Fruit fly (Drosophila melanogaster) whole organism, embryonic: Measurements from ENCODE around the gene CG5968.
A peak's percentile ranks its signal among the peaks of the same experiment; 100 is the strongest.

ENCODE experiments used
- Ada2b ChIP-seq: fragments of 200-800 bp; sonication (Bioruptor generic); IDR thresholded peaks from 2 replicates; pipeline ENCODE4 v1.3.6; 2022; ENCODE audit warnings: missing biosample characterization, missing genetic modification characterization
- Aef1 ChIP-seq: fragments of 200-800 bp; sonication (Bioruptor generic); IDR thresholded peaks from 3 replicates; pipeline ENCODE4 v1.3.6; 2022; ENCODE audit warnings: missing biosample characterization, missing genetic modification characterization
- Atf3 ChIP-seq: fragments of 200-800 bp; sonication (Bioruptor generic); optimal IDR thresholded peaks from 3 replicates; lab custom pipeline; 2016; ENCODE audit warnings: missing biosample characterization, missing genetic modification characterization
- Bteb2 ChIP-seq: fragments of 200-800 bp; sonication (Bioruptor generic); optimal IDR thresholded peaks from 2 replicates; lab custom pipeline; 2016; ENCODE audit warnings: missing biosample characterization, missing genetic modification characterization
- CG10366 ChIP-seq: fragments of 200-800 bp; sonication (Bioruptor generic); IDR thresholded peaks from 2 replicates; pipeline ENCODE4 v1.3.6; 2022; ENCODE audit warnings: missing biosample characterization, missing genetic modification characterization
- CG10431 ChIP-seq: fragments of 200-800 bp; sonication (Bioruptor generic); optimal IDR thresholded peaks from 3 replicates; lab custom pipeline; 2018; ENCODE audit warnings: missing biosample characterization, mild to moderate bottlenecking, missing genetic modification characterization
- CG12744 ChIP-seq: fragments of 200-800 bp; sonication (Bioruptor generic); optimal IDR thresholded peaks from 2 replicates; lab custom pipeline; 2016; ENCODE audit warnings: missing biosample characterization, missing genetic modification characterization
- CG14667 ChIP-seq: fragments of 200-800 bp; sonication (Bioruptor generic); IDR thresholded peaks from 2 replicates; pipeline ENCODE4 v1.3.6; 2022; ENCODE audit warnings: missing biosample characterization, missing genetic modification characterization
- CG15479 ChIP-seq: fragments of 200-800 bp; sonication (Bioruptor generic); optimal IDR thresholded peaks from 3 replicates; lab custom pipeline; 2019; ENCODE audit warnings: missing biosample characterization, mild to moderate bottlenecking, missing genetic modification characterization, moderate library complexity
- CG1647 ChIP-seq: fragments of 200-800 bp; sonication (Bioruptor generic); optimal IDR thresholded peaks from 3 replicates; lab custom pipeline; 2016; ENCODE audit warnings: missing biosample characterization, missing genetic modification characterization
- CG18011 ChIP-seq: fragments of 200-800 bp; sonication (Bioruptor generic); optimal IDR thresholded peaks from 2 replicates; lab custom pipeline; 2017; ENCODE audit warnings: missing biosample characterization, missing genetic modification characterization, mild to moderate bottlenecking, moderate library complexity, missing genotype
- CG18764 ChIP-seq: fragments of 200-800 bp; sonication (Bioruptor generic); optimal IDR thresholded peaks from 3 replicates; lab custom pipeline; 2016; ENCODE audit warnings: missing biosample characterization, missing genetic modification characterization
- CG3847 ChIP-seq: fragments of 200-800 bp; sonication (Bioruptor generic); IDR thresholded peaks from 2 replicates; pipeline ENCODE4 v1.3.6; 2022; ENCODE audit warnings: missing biosample characterization, missing genetic modification characterization
- CG4360 ChIP-seq: fragments of 200-800 bp; sonication (Bioruptor generic); IDR thresholded peaks from 2 replicates; pipeline ENCODE4 v1.3.6; 2022; ENCODE audit warnings: missing biosample characterization, missing genetic modification characterization
- CG43689 ChIP-seq: fragments of 200-800 bp; sonication (Bioruptor generic); IDR thresholded peaks from 2 replicates; pipeline ENCODE4 v1.3.6; 2022; ENCODE audit warnings: missing biosample characterization, missing genetic modification characterization
- CG4854 ChIP-seq: fragments of 200-800 bp; sonication (Bioruptor generic); optimal IDR thresholded peaks from 2 replicates; lab custom pipeline; 2016; ENCODE audit warnings: missing biosample characterization, missing genetic modification characterization, inconsistent platforms
- CG5953 ChIP-seq: fragments of 200-800 bp; sonication (Bioruptor generic); IDR thresholded peaks from 2 replicates; pipeline ENCODE4 v1.3.6; 2022; ENCODE audit warnings: missing biosample characterization, missing genetic modification characterization
- CG6254 ChIP-seq: fragments of 200-800 bp; sonication (Bioruptor generic); optimal IDR thresholded peaks from 3 replicates; lab custom pipeline; 2017; ENCODE audit warnings: mild to moderate bottlenecking, missing biosample characterization, missing genetic modification reagents, missing genetic modification characterization
- CG7963 ChIP-seq: fragments of 200-800 bp; sonication (Bioruptor generic); IDR thresholded peaks from 3 replicates; pipeline ENCODE4 v1.3.6; 2022; ENCODE audit warnings: missing biosample characterization, missing genetic modification characterization; ENCODE audit not compliant: partially characterized antibody
- CG8478 ChIP-seq: fragments of >200 bp; optimal IDR thresholded peaks from 2 replicates; lab custom pipeline; 2018
- CG8765 ChIP-seq: fragments of 200-800 bp; sonication (Bioruptor generic); IDR thresholded peaks from 2 replicates; pipeline ENCODE4 v1.3.6; 2022; ENCODE audit warnings: missing biosample characterization, missing genetic modification characterization
- CG8944 ChIP-seq: fragments of 200-800 bp; sonication (Bioruptor generic); optimal IDR thresholded peaks from 3 replicates; lab custom pipeline; 2016; ENCODE audit warnings: missing biosample characterization, missing genetic modification characterization
- CG9727 ChIP-seq: fragments of 200-800 bp; sonication (Bioruptor generic); optimal IDR thresholded peaks from 3 replicates; lab custom pipeline; 2017; ENCODE audit warnings: missing biosample characterization, mild to moderate bottlenecking, missing genetic modification characterization
- GATAe ChIP-seq: fragments of 200-800 bp; sonication (Bioruptor generic); conservative IDR thresholded peaks from 2 replicates; pipeline ENCODE4 v1.3.6; 2022; ENCODE audit warnings: missing biosample characterization, missing genetic modification characterization
- H2.0 ChIP-seq: fragments of 200-800 bp; sonication (Bioruptor generic); IDR thresholded peaks from 2 replicates; pipeline ENCODE4 v1.3.6; 2022; ENCODE audit warnings: missing biosample characterization, missing genetic modification characterization
- HmgZ ChIP-seq: fragments of 200-800 bp; sonication (Bioruptor generic); optimal IDR thresholded peaks from 2 replicates; lab custom pipeline; 2018; ENCODE audit warnings: missing biosample characterization, mild to moderate bottlenecking, missing genetic modification characterization
- Hmx ChIP-seq: fragments of 200-800 bp; sonication (Bioruptor generic); optimal IDR thresholded peaks from 2 replicates; lab custom pipeline; 2016; ENCODE audit warnings: missing biosample characterization, missing genetic modification characterization
- Hr3 ChIP-seq: fragments of 200-800 bp; sonication (Bioruptor generic); optimal IDR thresholded peaks from 3 replicates; lab custom pipeline; 2016; ENCODE audit warnings: missing biosample characterization, missing genetic modification characterization
- Jarid2 ChIP-seq: fragments of 200-800 bp; sonication (Bioruptor generic); optimal IDR thresholded peaks from 3 replicates; lab custom pipeline; 2017; ENCODE audit warnings: mild to moderate bottlenecking, missing biosample characterization, missing genetic modification reagents, missing genetic modification characterization
- Oli ChIP-seq: fragments of 200-800 bp; sonication (Bioruptor generic); optimal IDR thresholded peaks from 2 replicates; lab custom pipeline; 2018; ENCODE audit warnings: missing biosample characterization, mild to moderate bottlenecking, missing genetic modification characterization, moderate library complexity
- Pdp1 ChIP-seq, 2 experiments: fragments of 200-800 bp; sonication (Bioruptor generic); optimal IDR thresholded peaks; 3 replicates each; lab custom pipeline; 2016; ENCODE audit warnings: missing biosample characterization in 2 of 2, missing genetic modification characterization in 2 of 2, mild to moderate bottlenecking in 1 of 2, moderate library complexity in 1 of 2
- Side ChIP-seq: fragments of 200-800 bp; sonication (Bioruptor generic); optimal IDR thresholded peaks from 2 replicates; lab custom pipeline; 2016; ENCODE audit warnings: missing biosample characterization, missing genetic modification characterization
- Ssrp ChIP-seq: fragments of 200-800 bp; sonication (Bioruptor generic); optimal IDR thresholded peaks from 2 replicates; lab custom pipeline; 2018; ENCODE audit warnings: missing biosample characterization, mild to moderate bottlenecking, missing genetic modification characterization, moderate library complexity
- cas ChIP-seq: fragments of 200-800 bp; sonication (Bioruptor generic); IDR thresholded peaks from 2 replicates; pipeline ENCODE4 v1.3.6; 2022; ENCODE audit warnings: missing biosample characterization, missing genetic modification characterization
- crc ChIP-seq: fragments of 200-800 bp; sonication (Bioruptor generic); optimal IDR thresholded peaks from 2 replicates; lab custom pipeline; 2016; ENCODE audit warnings: missing biosample characterization, missing genetic modification characterization
- crol ChIP-seq: fragments of 200-800 bp; sonication (Bioruptor generic); IDR thresholded peaks from 2 replicates; pipeline ENCODE4 v1.3.6; 2022; ENCODE audit warnings: missing biosample characterization, missing genetic modification characterization
- ems ChIP-seq: fragments of 200-800 bp; sonication (Bioruptor generic); optimal IDR thresholded peaks from 3 replicates; lab custom pipeline; 2016; ENCODE audit warnings: missing biosample characterization, missing genetic modification characterization
- gcm ChIP-seq: fragments of 200-800 bp; sonication (Bioruptor generic); optimal IDR thresholded peaks from 2 replicates; lab custom pipeline; 2019; ENCODE audit warnings: missing biosample characterization, mild to moderate bottlenecking, missing genetic modification characterization, moderate library complexity
- gsb ChIP-seq: fragments of 200-800 bp; sonication (Bioruptor generic); IDR thresholded peaks from 2 replicates; pipeline ENCODE4 v1.3.6; 2022; ENCODE audit warnings: missing biosample characterization, missing genetic modification characterization
- kni ChIP-seq: fragments of 200-800 bp; sonication (Bioruptor generic); optimal IDR thresholded peaks from 3 replicates; lab custom pipeline; 2017; ENCODE audit warnings: mild to moderate bottlenecking, missing biosample characterization, missing genetic modification reagents, missing genetic modification characterization
- org-1 ChIP-seq: fragments of 200-800 bp; sonication (Bioruptor generic); optimal IDR thresholded peaks from 2 replicates; lab custom pipeline; 2017; ENCODE audit warnings: missing biosample characterization, missing genetic modification characterization
- otp ChIP-seq: fragments of 200-800 bp; sonication (Bioruptor generic); IDR thresholded peaks from 3 replicates; pipeline ENCODE4, ENCODE4 v1.3.6; 2022; ENCODE audit warnings: missing biosample characterization, missing genetic modification characterization
- pb ChIP-seq: fragments of 200-800 bp; sonication (Bioruptor generic); optimal IDR thresholded peaks from 3 replicates; lab custom pipeline; 2016; ENCODE audit warnings: missing biosample characterization, missing genetic modification characterization
- pho ChIP-seq: fragments of 200-800 bp; sonication (Bioruptor generic); optimal IDR thresholded peaks from 2 replicates; lab custom pipeline; 2016; ENCODE audit warnings: missing biosample characterization, missing genetic modification characterization
- prd ChIP-seq, 3 experiments: fragments of >200 bp in 2 of 3; fragments of 200-800 bp in 1 of 3; sonication (Bioruptor generic) in 1 of 3; optimal IDR thresholded peaks in 2 of 3; IDR thresholded peaks in 1 of 3; 2 replicates in 2 of 3; 3 replicates in 1 of 3; pipeline versions ENCODE4 v1.3.6 to Lab custom; 2017 to 2022; ENCODE audit warnings: missing biosample characterization in 1 of 3, missing genetic modification characterization in 1 of 3
- pum ChIP-seq: fragments of 200-800 bp; sonication (Bioruptor generic); optimal IDR thresholded peaks from 2 replicates; lab custom pipeline; 2016; ENCODE audit warnings: missing biosample characterization, missing genetic modification characterization
- rib ChIP-seq: fragments of 200-800 bp; sonication (Bioruptor generic); IDR thresholded peaks from 2 replicates; pipeline ENCODE4 v1.3.6; 2022; ENCODE audit warnings: missing biosample characterization, missing genetic modification characterization
- slou ChIP-seq: fragments of 200-800 bp; sonication (Bioruptor generic); optimal IDR thresholded peaks from 3 replicates; lab custom pipeline; 2016; ENCODE audit warnings: missing biosample characterization, missing genetic modification characterization
- sr ChIP-seq: fragments of 200-800 bp; sonication (Bioruptor generic); IDR thresholded peaks from 3 replicates; pipeline ENCODE4 v1.3.6; 2022; ENCODE audit warnings: missing biosample characterization, missing genetic modification characterization
- ssp ChIP-seq: fragments of 200-800 bp; sonication (Bioruptor generic); IDR thresholded peaks from 2 replicates; pipeline ENCODE4 v1.3.6; 2022; ENCODE audit warnings: missing biosample characterization, missing genetic modification characterization

The CG5968 gene

DNA sequence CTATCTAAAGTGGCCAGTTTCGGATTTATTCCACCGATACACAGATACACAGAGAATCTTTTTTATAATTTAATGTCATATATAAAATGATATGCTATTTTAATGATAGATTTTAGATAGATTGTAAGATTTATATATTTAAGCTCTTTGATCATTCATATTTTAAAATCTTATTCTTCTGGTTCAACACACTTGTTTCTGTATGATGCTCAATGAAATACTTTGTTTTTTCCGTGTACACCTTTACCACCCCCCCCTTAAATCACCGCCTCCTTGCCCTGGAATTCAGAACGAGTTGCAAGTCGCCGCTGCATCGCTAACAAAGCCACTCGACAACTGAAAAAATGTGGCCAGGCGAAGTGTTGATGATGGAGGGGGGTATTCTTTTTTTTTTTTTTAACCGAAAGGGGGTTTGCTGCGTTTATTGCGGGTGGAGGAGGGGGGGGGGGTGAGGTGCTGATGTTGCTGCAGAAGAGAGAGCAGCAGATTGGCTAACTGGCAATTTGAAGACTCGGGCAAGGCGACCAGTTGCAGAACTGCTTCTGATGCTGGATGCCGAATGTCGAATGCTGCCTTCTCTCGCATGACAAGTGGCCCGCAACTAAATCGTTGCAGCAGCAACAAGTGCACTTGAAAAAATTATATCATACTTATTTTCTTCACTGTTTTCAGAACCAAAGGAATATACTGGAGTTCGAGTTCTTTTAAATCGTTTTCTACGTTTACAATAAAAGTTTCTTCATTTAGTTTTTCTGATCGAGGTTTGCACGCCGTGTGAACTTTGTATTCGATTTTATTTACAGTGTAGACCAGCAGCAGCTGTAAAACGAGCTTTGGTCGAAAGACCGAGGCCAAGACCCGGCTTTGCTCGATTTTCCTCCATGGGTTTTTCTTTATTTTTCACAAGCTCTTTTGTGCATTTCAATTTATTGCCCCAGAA is 48.3 kb upstream of the CG5968 start (continued):
- TF ChIP-seq Side (GFP tag; lab: Kevin White, UChicago) (no peak), kni (GFP tag; lab: Kevin White, UChicago) (no peak), cas (GFP tag; lab: Robert Waterston, UW) (no peak), gcm (GFP tag; lab: Kevin White, UChicago) (peak; percentile 66), pum (peak; percentile 42), otp (GFP tag; lab: Robert Waterston, UW) (peak; percentile 47; the same call in 2 of the 3 replicates), HmgZ (tag; lab: Kevin White, UChicago) (no peak), Ssrp (tag; lab: Kevin White, UChicago) (peak; percentile 72), Aef1 (no peak), CG18011 (GFP tag; lab: Kevin White, UChicago) (no peak), CG15479 (no peak), ssp (GFP tag; lab: Robert Waterston, UW) (no peak; the same call in 1 of the 2 replicates), ems (GFP tag; lab: Kevin White, UChicago) (peak; percentile 11), CG5953 (GFP tag; lab: Robert Waterston, UW) (no peak), Pdp1 (GFP tag; optimal IDR thresholded peaks at IDR 0.05; lab: Kevin White, UChicago) (peak in 1 of 2 experiments; percentile 54), rib (GFP tag; lab: Robert Waterston, UW) (no peak), CG1647 (GFP tag; lab: Kevin White, UChicago) (peak; percentile 50), Oli (tag; lab: Kevin White, UChicago) (peak; percentile 73), Hr3 (GFP tag; lab: Kevin White, UChicago) (peak; percentile 31), slou (no peak), gsb (GFP tag; lab: Robert Waterston, UW) (no peak), CG4854 (GFP tag; lab: Kevin White, UChicago) (peak; percentile 3), pho (GFP tag; lab: Kevin White, UChicago) (no peak), GATAe (GFP tag; lab: Robert Waterston, UW) (no peak), CG10366 (GFP tag; lab: Robert Waterston, UW) (peak; percentile 45), CG6254 (GFP tag; lab: Kevin White, UChicago) (peak; percentile 49), pb (no peak), CG12744 (GFP tag; lab: Kevin White, UChicago) (no peak), sr (no peak), org-1 (no peak), CG8478 (lab: Kevin White, UChicago) (no peak), crol (GFP tag; lab: Robert Waterston, UW) (peak; percentile 86), Hmx (no peak), CG3847 (GFP tag; lab: Robert Waterston, UW) (no peak), CG8944 (GFP tag; lab: Kevin White, UChicago) (peak; percentile 66), H2.0 (GFP tag; lab: Robert Waterston, UW) (peak; percentile 40; the same call in 1 of the 2 replicates), Ada2b (GFP tag; lab: Robert Waterston, UW) (peak; percentile 41; the same call in 1 of the 2 replicates), Atf3 (peak; percentile 73), crc (GFP tag; lab: Kevin White, UChicago) (no peak), CG18764 (GFP tag; lab: Kevin White, UChicago) (no peak), Jarid2 (GFP tag; lab: Kevin White, UChicago) (no peak), Bteb2 (GFP tag; lab: Kevin White, UChicago) (no peak), CG4360 (GFP tag; lab: Robert Waterston, UW) (no peak), CG10431 (GFP tag; lab: Kevin White, UChicago) (peak; percentile 73), prd (optimal IDR thresholded peaks at IDR 0.05; lab: Kevin White, UChicago) (no peak), prd (GFP tag; IDR thresholded peaks at IDR 0.05; lab: Robert Waterston, UW) (peak; percentile 61; the same call in 2 of the 3 replicates), CG43689 (GFP tag; lab: Robert Waterston, UW) (no peak), CG9727 (GFP tag; lab: Kevin White, UChicago) (peak; percentile 28), CG8765 (no peak), CG7963 (GFP tag; lab: Robert Waterston, UW) (no peak), CG14667 (GFP tag; lab: Robert Waterston, UW) (no peak)
